Fruit fly (Drosophila melanogaster): ENCODE measurements around the gene vap.

The vap gene

dm6 chrX:15974125-15974524 lies 31.5 kb downstream of the vap start, which contains the start of gene Or13a:
Or13a (plus strand) TSS chrX:15974425.
- TF ChIP-seq psq (optimal IDR thresholded peaks at IDR 0.05): no peak

- TF ChIP-seq psq (optimal IDR thresholded peaks at IDR 0.05) (no peak), usp (GFP tag; optimal IDR thresholded peaks at IDR 0.05) (no peak)
Observed at dm6 chrX:15973157-15973774, 32.3 kb downstream of the vap start, which contains the start of gene mmd. mmd (minus strand) TSS chrX:15973159.

dm6 chrX:15971574-15971973 lies 34.0 kb downstream of the vap start:
- TF ChIP-seq pan (optimal IDR thresholded peaks at IDR 0.05) (no peak), Dll (optimal IDR thresholded peaks at IDR 0.05) (no peak), CG8478 (optimal IDR thresholded peaks at IDR 0.05) (no peak), usp (GFP tag; optimal IDR thresholded peaks at IDR 0.05) (no peak), EcR (GFP tag; optimal IDR thresholded peaks at IDR 0.05) (no peak), psq (optimal IDR thresholded peaks at IDR 0.05) (no peak)

- TF ChIP-seq usp (GFP tag; optimal IDR thresholded peaks at IDR 0.05) (no peak), Dll (optimal IDR thresholded peaks at IDR 0.05) (no peak), CG8478 (optimal IDR thresholded peaks at IDR 0.05) (no peak), psq (optimal IDR thresholded peaks at IDR 0.05) (no peak), EcR (GFP tag; optimal IDR thresholded peaks at IDR 0.05) (no peak), pan (optimal IDR thresholded peaks at IDR 0.05) (no peak)
Observed at dm6 chrX:15969577-15969976, 36.0 kb downstream of the vap start.

dm6 chrX:15950056-15950455 lies 55.6 kb downstream of the vap start:
- TF ChIP-seq EcR (GFP tag; optimal IDR thresholded peaks at IDR 0.05) (no peak), psq (optimal IDR thresholded peaks at IDR 0.05) (no peak), usp (GFP tag; optimal IDR thresholded peaks at IDR 0.05) (no peak), pan (optimal IDR thresholded peaks at IDR 0.05) (no peak), Dll (optimal IDR thresholded peaks at IDR 0.05) (no peak), CG8478 (optimal IDR thresholded peaks at IDR 0.05) (no peak)

Data from whole organism.